Worm (Caenorhabditis elegans) whole organism, L4 larva: Measurements from ENCODE around the gene bath-42.

Experiments
- D1046.2 ChIP-seq: fragments of 200-800 bp; sonication (Bioruptor generic); IDR thresholded peaks from 2 replicates; pipeline ENCODE4 v1.3.6; 2022; ENCODE audit warnings: missing genetic modification characterization, missing compliant biosample characterization
- F10B5.3 ChIP-seq: sonication (generic microtip); optimal IDR thresholded peaks from 2 replicates; lab custom pipeline; 2016; ENCODE audit warnings: mild to moderate bottlenecking, missing genetic modification characterization, missing compliant biosample characterization
- F49E8.2 ChIP-seq: sonication (generic microtip); optimal IDR thresholded peaks from 2 replicates; lab custom pipeline; 2016; ENCODE audit warnings: missing compliant biosample characterization, mild to moderate bottlenecking, missing genetic modification characterization, borderline replicate concordance
- T20F7.1 ChIP-seq: fragments of 200-800 bp; sonication (Bioruptor generic); optimal IDR thresholded peaks from 2 replicates; lab custom pipeline; 2018; ENCODE audit warnings: mild to moderate bottlenecking, missing genetic modification characterization, missing compliant biosample characterization
- T26A8.4 ChIP-seq: fragments of 200-800 bp; sonication (Bioruptor generic); IDR thresholded peaks from 2 replicates; pipeline ENCODE4 v1.3.6; 2022; ENCODE audit warnings: missing genetic modification characterization, missing compliant biosample characterization
- Y105C5A.15 ChIP-seq: fragments of 200-800 bp; sonication (Bioruptor generic); IDR thresholded peaks from 2 replicates; pipeline ENCODE4 v1.3.6; 2022; ENCODE audit warnings: missing genetic modification characterization, missing compliant biosample characterization
- Y5F2A.4 ChIP-seq: fragments of 200-800 bp; sonication (Bioruptor generic); optimal IDR thresholded peaks from 2 replicates; lab custom pipeline; 2018; ENCODE audit warnings: mild to moderate bottlenecking, missing genetic modification characterization, missing compliant biosample characterization
- ZK337.2 ChIP-seq: fragments of 200-800 bp; sonication (Bioruptor generic); IDR thresholded peaks from 2 replicates; pipeline ENCODE4 v1.3.6; 2022; ENCODE audit warnings: missing genetic modification reagents, missing genetic modification characterization, missing compliant biosample characterization
- ZK546.5 ChIP-seq, 2 experiments: sonication (generic microtip); optimal IDR thresholded peaks; 2 replicates each; lab custom pipeline; 2017; ENCODE audit warnings: missing biosample characterization in 2 of 2, missing genetic modification characterization in 2 of 2
- arid-1 ChIP-seq: fragments of 200-800 bp; sonication (Bioruptor generic); conservative IDR thresholded peaks from 2 replicates; pipeline ENCODE4 v1.3.6; 2022; ENCODE audit warnings: missing genetic modification reagents, missing genetic modification characterization, missing compliant biosample characterization
- ceh-20 ChIP-seq: fragments of 200-800 bp; sonication (Bioruptor generic); IDR thresholded peaks from 2 replicates; pipeline ENCODE4 v1.3.6; 2022; ENCODE audit warnings: missing genetic modification reagents, missing genetic modification characterization, missing compliant biosample characterization
- ces-1 ChIP-seq: fragments of 150-350 bp; sonication (generic microtip); optimal IDR thresholded peaks from 4 replicates; lab custom pipeline; 2014; ENCODE audit warnings: missing biosample characterization, missing genetic modification reagents, missing genetic modification characterization
- cey-2 ChIP-seq: sonication (generic microtip); optimal IDR thresholded peaks from 3 replicates; lab custom pipeline; 2017; ENCODE audit warnings: missing genetic modification characterization, mild to moderate bottlenecking, missing compliant biosample characterization, antibody characterized with exemption, borderline replicate concordance; ENCODE audit not compliant: insufficient read depth
- daf-16 ChIP-seq, 3 experiments: sonication (generic microtip); optimal IDR thresholded peaks; 2 replicates each; lab custom pipeline; 2016 to 2017; ENCODE audit warnings: missing genetic modification characterization in 3 of 3, missing genetic modification reagents in 3 of 3, mild to moderate bottlenecking in 2 of 3, missing compliant biosample characterization in 2 of 3, missing biosample characterization in 1 of 3, moderate library complexity in 1 of 3
- dmd-9 ChIP-seq: fragments of 200-800 bp; sonication (Bioruptor generic); IDR thresholded peaks from 2 replicates; pipeline ENCODE4 v1.3.6; 2022; ENCODE audit warnings: missing genetic modification reagents, missing genetic modification characterization, missing compliant biosample characterization
- egl-43 ChIP-seq: fragments of 200-800 bp; sonication (Bioruptor generic); IDR thresholded peaks from 2 replicates; pipeline ENCODE4 v1.3.6; 2022; ENCODE audit warnings: missing genetic modification reagents, missing genetic modification characterization, missing compliant biosample characterization
- fkh-10 ChIP-seq: fragments of 150-350 bp; optimal IDR thresholded peaks from 2 replicates; lab custom pipeline; 2014; ENCODE audit warnings: missing biosample characterization, missing genetic modification reagents, missing genetic modification characterization
- hif-1 ChIP-seq, 2 experiments: sonication (generic microtip); optimal IDR thresholded peaks; 2 replicates each; lab custom pipeline; 2016 to 2017; ENCODE audit warnings: missing compliant biosample characterization in 2 of 2, missing genetic modification characterization in 2 of 2, missing genetic modification reagents in 2 of 2, missing genotype in 2 of 2, mild to moderate bottlenecking in 1 of 2
- hlh-30 ChIP-seq: sonication (generic microtip); optimal IDR thresholded peaks from 2 replicates; lab custom pipeline; 2017; ENCODE audit warnings: antibody characterized with exemption, mild to moderate bottlenecking, missing genetic modification characterization, missing compliant biosample characterization; ENCODE audit not compliant: insufficient read depth
- lim-7 ChIP-seq: fragments of 200-800 bp; sonication (Bioruptor generic); IDR thresholded peaks from 2 replicates; pipeline ENCODE4 v1.3.6; 2022; ENCODE audit warnings: missing genetic modification characterization, missing compliant biosample characterization
- lin-1 ChIP-seq: fragments of 200-800 bp; sonication (Bioruptor generic); IDR thresholded peaks from 2 replicates; pipeline ENCODE4 v1.3.6; 2022; ENCODE audit warnings: missing genetic modification reagents, missing genetic modification characterization, missing compliant biosample characterization
- lin-15B ChIP-seq: fragments of 150-350 bp; sonication (generic microtip); optimal IDR thresholded peaks from 3 replicates; lab custom pipeline; 2014; ENCODE audit warnings: missing biosample characterization, missing genetic modification characterization
- lin-39 ChIP-seq: fragments of 150-350 bp; optimal IDR thresholded peaks from 2 replicates; lab custom pipeline; 2014; ENCODE audit warnings: missing biosample characterization, missing genetic modification reagents, missing genetic modification characterization
- lsy-2 ChIP-seq, 2 experiments: fragments of 150-350 bp in 1 of 2; sonication (generic microtip) in 1 of 2; optimal IDR thresholded peaks; 2 replicates each; lab custom pipeline; 2014 to 2017; ENCODE audit warnings: missing biosample characterization in 2 of 2, missing genetic modification characterization in 2 of 2
- madf-5 ChIP-seq, 2 experiments: fragments of 200-800 bp; sonication (Bioruptor generic); IDR thresholded peaks; 2 replicates each; pipeline ENCODE4 v1.3.6; 2022; ENCODE audit warnings: missing compliant biosample characterization in 2 of 2, missing genetic modification characterization in 2 of 2
- mep-1 ChIP-seq: fragments of 150-350 bp; sonication (generic microtip); optimal IDR thresholded peaks from 3 replicates; lab custom pipeline; 2014; ENCODE audit warnings: missing biosample characterization, missing genetic modification characterization
- mes-2 ChIP-seq: sonication (generic microtip); optimal IDR thresholded peaks from 2 replicates; lab custom pipeline; 2016; ENCODE audit warnings: missing genotype, mild to moderate bottlenecking, missing genetic modification characterization, missing compliant biosample characterization; ENCODE audit not compliant: poor library complexity, severe bottlenecking
- nhr-10 ChIP-seq: fragments of 150-350 bp; optimal IDR thresholded peaks from 2 replicates; lab custom pipeline; 2014; ENCODE audit warnings: missing biosample characterization, missing genetic modification characterization
- nhr-102 ChIP-seq: sonication (generic microtip); optimal IDR thresholded peaks from 2 replicates; lab custom pipeline; 2016; ENCODE audit warnings: mild to moderate bottlenecking, missing genetic modification characterization, moderate library complexity, missing compliant biosample characterization
- nhr-11 ChIP-seq: fragments of 150-350 bp; optimal IDR thresholded peaks from 2 replicates; lab custom pipeline; 2014; ENCODE audit warnings: missing biosample characterization, missing genetic modification characterization
- nhr-111 ChIP-seq: fragments of 200-800 bp; sonication (Bioruptor generic); optimal IDR thresholded peaks from 2 replicates; lab custom pipeline; 2018; ENCODE audit warnings: mild to moderate bottlenecking, missing genetic modification characterization, missing compliant biosample characterization
- nhr-237 ChIP-seq: sonication (generic microtip); optimal IDR thresholded peaks from 2 replicates; lab custom pipeline; 2017; ENCODE audit warnings: missing biosample characterization, missing genetic modification characterization
- rbr-2 ChIP-seq: sonication (generic microtip); optimal IDR thresholded peaks from 2 replicates; lab custom pipeline; 2016; ENCODE audit warnings: missing genotype, missing genetic modification characterization, missing compliant biosample characterization
- saeg-2 ChIP-seq: fragments of 200-800 bp; sonication (Bioruptor generic); IDR thresholded peaks from 2 replicates; pipeline ENCODE4 v1.3.6; 2022; ENCODE audit warnings: missing genetic modification reagents, missing genetic modification characterization, missing compliant biosample characterization
- sdz-12 ChIP-seq: fragments of 200-800 bp; sonication (Bioruptor generic); optimal IDR thresholded peaks from 2 replicates; lab custom pipeline; 2018; ENCODE audit warnings: mild to moderate bottlenecking, missing genetic modification characterization, missing compliant biosample characterization
- set-16 ChIP-seq: fragments of 200-800 bp; sonication (Bioruptor generic); IDR thresholded peaks from 2 replicates; pipeline ENCODE4 v1.3.6; 2022; ENCODE audit warnings: missing genetic modification reagents, missing genetic modification characterization, missing compliant biosample characterization
- snpc-4 ChIP-seq: fragments of 150-350 bp; optimal IDR thresholded peaks from 2 replicates; lab custom pipeline; 2014; ENCODE audit warnings: missing biosample characterization, missing genetic modification characterization
- tag-97 ChIP-seq: fragments of 200-800 bp; sonication (Bioruptor generic); IDR thresholded peaks from 2 replicates; pipeline ENCODE4 v1.3.6; 2022; ENCODE audit warnings: missing genetic modification characterization, missing compliant biosample characterization
- tra-1 ChIP-seq: fragments of 200-800 bp; sonication (Bioruptor generic); IDR thresholded peaks from 2 replicates; pipeline ENCODE4 v1.3.6; 2022; ENCODE audit warnings: missing genetic modification reagents, missing genetic modification characterization, missing compliant biosample characterization
- unc-39 ChIP-seq: sonication (generic microtip); optimal IDR thresholded peaks from 2 replicates; lab custom pipeline; 2017; ENCODE audit warnings: missing biosample characterization, missing genetic modification characterization
- unc-62 ChIP-seq, 3 experiments: fragments of 150-350 bp in 1 of 3; sonication (generic microtip); optimal IDR thresholded peaks in 2 of 3; peaks in 1 of 3; 1 replicate in 1 of 3; 2 replicates in 2 of 3; lab custom pipeline; 2014 to 2017; ENCODE audit warnings: missing biosample characterization in 3 of 3, missing genetic modification characterization in 3 of 3, missing genetic modification reagents in 3 of 3, missing genotype in 1 of 3
- vab-7 ChIP-seq: fragments of 200-800 bp; sonication (Bioruptor generic); IDR thresholded peaks from 2 replicates; pipeline ENCODE4 v1.3.6; 2022; ENCODE audit warnings: missing genetic modification reagents, missing genetic modification characterization, missing compliant biosample characterization
- zip-2 ChIP-seq: fragments of 150-350 bp; optimal IDR thresholded peaks from 2 replicates; lab custom pipeline; 2014; ENCODE audit warnings: missing biosample characterization, missing genetic modification characterization
- ztf-11 ChIP-seq: fragments of 150-350 bp; optimal IDR thresholded peaks from 2 replicates; lab custom pipeline; 2014; ENCODE audit warnings: missing biosample characterization, missing genetic modification characterization
- ztf-7 ChIP-seq: fragments of 150-350 bp; optimal IDR thresholded peaks from 2 replicates; lab custom pipeline; 2014; ENCODE audit warnings: missing biosample characterization, missing genetic modification characterization

bath-42 gene

ce11 chrIII:8132496-8132895 lies 30.7 kb downstream of the bath-42 start:
- TF ChIP-seq mes-2 (tag; lab: Kevin White, UChicago) (peak; percentile 6), nhr-111 (GFP tag; lab: Kevin White, UChicago) (no peak), Y105C5A.15 (GFP tag; lab: Robert Waterston, UW) (no peak), egl-43 (0 out of 2 replicates have a peak, but pooled peaks have one; percentile 16), unc-62 (GFP tag; optimal IDR thresholded peaks at IDR 0.05 in 1 of 2; lab: Kevin White, UChicago) (peak in 1 of 2 experiments; percentile 41), unc-62 (tag; optimal IDR thresholded peaks at IDR 0.05; lab: Kevin White, UChicago) (no peak)
- TF ChIP-seq, all 104 proteins: peak for 3

- TF ChIP-seq ces-1 (no peak), lin-1 (GFP tag; lab: Robert Waterston, UW) (0 out of 2 replicates have a peak, but pooled peaks have one; percentile 27), set-16 (GFP tag; lab: Robert Waterston, UW) (no peak), tra-1 (no peak), nhr-102 (tag; lab: Kevin White, UChicago) (peak; percentile 55), ceh-20 (no peak), ZK546.5 (tag; optimal IDR thresholded peaks at IDR 0.05; lab: Kevin White, UChicago) (no peak), saeg-2 (GFP tag; lab: Robert Waterston, UW) (no peak), sdz-12 (GFP tag; lab: Kevin White, UChicago) (no peak), nhr-10 (tag; lab: Kevin White, UChicago) (no peak), lim-7 (0 out of 2 replicates have a peak, but pooled peaks have one; percentile 30), F10B5.3 (no peak), T26A8.4 (GFP tag; lab: Robert Waterston, UW) (peak; percentile 62; the same call in 1 of the 2 replicates), T20F7.1 (GFP tag; lab: Kevin White, UChicago) (peak; percentile 79), nhr-237 (tag; lab: Kevin White, UChicago) (no peak), unc-62 (GFP tag; optimal IDR thresholded peaks at IDR 0.05 in 1 of 2; lab: Kevin White, UChicago) (peak in 1 of 2 experiments; percentile 1), unc-62 (tag; optimal IDR thresholded peaks at IDR 0.05; lab: Kevin White, UChicago) (no peak), hif-1 (tag; optimal IDR thresholded peaks at IDR 0.05; lab: Kevin White, UChicago) (peak in 1 of 2 experiments; percentile 38), F49E8.2 (tag; lab: Kevin White, UChicago) (peak; percentile 77), arid-1 (GFP tag; lab: Robert Waterston, UW) (peak; percentile 87), ZK337.2 (GFP tag; lab: Robert Waterston, UW) (no peak), lin-15B (tag; lab: Kevin White, UChicago) (no peak), madf-5 (GFP tag; IDR thresholded peaks at IDR 0.05; lab: Robert Waterston, UW) (no peak), mes-2 (tag; lab: Kevin White, UChicago) (peak; percentile 91), D1046.2 (peak; percentile 99), tag-97 (GFP tag; lab: Robert Waterston, UW) (no peak), unc-39 (tag; lab: Kevin White, UChicago) (no peak), hlh-30 (peak; percentile 80), fkh-10 (GFP tag; lab: Kevin White, UChicago) (no peak), daf-16 (GFP tag; optimal IDR thresholded peaks at IDR 0.05; lab: Kevin White, UChicago) (no peak), daf-16 (tag; optimal IDR thresholded peaks at IDR 0.05; lab: Kevin White, UChicago) (peak; percentile 44), mep-1 (tag; lab: Kevin White, UChicago) (peak; percentile 83), lin-39 (tag; lab: Kevin White, UChicago) (no peak), dmd-9 (peak; percentile 55; the same call in 1 of the 2 replicates), rbr-2 (peak; percentile 72), zip-2 (tag; lab: Kevin White, UChicago) (no peak), Y5F2A.4 (GFP tag; lab: Kevin White, UChicago) (no peak), cey-2 (no peak), nhr-11 (tag; lab: Kevin White, UChicago) (peak; percentile 67), lsy-2 (tag; optimal IDR thresholded peaks at IDR 0.05; lab: Kevin White, UChicago) (peak; percentile 95 to 99), ztf-7 (tag; lab: Kevin White, UChicago) (peak; percentile 24), vab-7 (GFP tag; lab: Robert Waterston, UW) (no peak), snpc-4 (no peak), ztf-11 (tag; lab: Kevin White, UChicago) (no peak)
These were observed 32.8 kb downstream of the bath-42 start, which contains the start of the genes rpl-21 and C14B9.10 for ce11 chrIII:8130177-8130902. Gene rpl-21 (minus strand): TSS chrIII:8130227. Gene C14B9.10 (plus strand): TSS chrIII:8130852.
